Worm (Caenorhabditis elegans): ENCODE data around the gene nspc-16.

nspc-16 gene

DNA sequence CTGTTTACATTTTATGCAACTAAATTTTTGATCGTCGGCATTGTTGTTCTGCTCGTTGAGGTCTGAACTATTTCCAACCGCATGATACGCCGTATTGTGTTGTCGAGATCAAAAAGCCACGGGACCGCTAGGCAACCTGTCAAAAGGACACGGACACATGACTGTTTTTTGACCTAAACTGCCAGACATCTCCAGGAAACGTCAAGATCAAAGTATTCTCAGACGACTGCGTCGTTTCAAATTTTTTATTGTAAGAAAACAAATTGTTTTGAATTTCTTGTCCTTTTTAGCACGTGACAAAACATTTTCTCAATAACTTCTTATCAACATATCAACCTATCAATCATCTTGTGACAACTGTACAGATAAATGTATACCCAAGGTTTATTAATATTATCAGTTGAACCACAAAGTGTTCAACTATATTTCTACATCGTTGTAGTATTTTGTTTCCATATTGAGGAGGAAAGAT is 21.2 kb upstream of the nspc-16 start:
- TF ChIP-seq egl-27 (tag; optimal IDR thresholded peaks at IDR 0.05) = no peak
- TF ChIP-seq nhr-237 (tag; optimal IDR thresholded peaks at IDR 0.05) = no peak
- TF ChIP-seq C34F6.9 (tag; optimal IDR thresholded peaks at IDR 0.05) = peak; percentile 37
- TF ChIP-seq aly-2 (tag; optimal IDR thresholded peaks at IDR 0.05) = no peak
- peak in 1 of 2 experiments; percentile 52 for TF ChIP-seq lsy-2 (tag; optimal IDR thresholded peaks at IDR 0.05)
- no peak for TF ChIP-seq Y55F3AM.14 (GFP tag; optimal IDR thresholded peaks at IDR 0.05)
- TF ChIP-seq mbf-1 (tag; optimal IDR thresholded peaks at IDR 0.05) = no peak
- no peak for TF ChIP-seq elt-1 (tag; optimal IDR thresholded peaks at IDR 0.05)
- peak; percentile 56 for TF ChIP-seq lin-13 (GFP tag; optimal IDR thresholded peaks at IDR 0.05)
- TF ChIP-seq nhr-129 (tag; optimal IDR thresholded peaks at IDR 0.05) = peak; percentile 81
- peak; percentile 77 for TF ChIP-seq sma-9 (GFP tag; optimal IDR thresholded peaks at IDR 0.05)
- no peak for TF ChIP-seq sma-9 (tag; optimal IDR thresholded peaks at IDR 0.05)
- no peak for TF ChIP-seq nhr-77 (tag; optimal IDR thresholded peaks at IDR 0.05)
- TF ChIP-seq mab-5 (tag; optimal IDR thresholded peaks at IDR 0.05) = peak; percentile 46
- TF ChIP-seq lin-39 (tag; optimal IDR thresholded peaks at IDR 0.05) = no peak
- TF ChIP-seq unc-62 (GFP tag; optimal IDR thresholded peaks at IDR 0.05) = no peak
- peak; percentile 78 for TF ChIP-seq sma-3 (GFP tag; optimal IDR thresholded peaks at IDR 0.05)
- peak; percentile 46 for TF ChIP-seq gmeb-1 (tag; optimal IDR thresholded peaks at IDR 0.05)
- TF ChIP-seq blmp-1 (tag; optimal IDR thresholded peaks at IDR 0.05; ENCODE audit: insufficient read depth) = peak; percentile 68
- TF ChIP-seq sem-4 (tag; optimal IDR thresholded peaks at IDR 0.05) = no peak
- no peak for TF ChIP-seq nhr-6 (tag; optimal IDR thresholded peaks at IDR 0.05)
- TF ChIP-seq lin-11 (tag; optimal IDR thresholded peaks at IDR 0.05) = no peak
- no peak for TF ChIP-seq ceh-16 (tag; optimal IDR thresholded peaks at IDR 0.05)
- no peak for TF ChIP-seq nhr-23 (tag; optimal IDR thresholded peaks at IDR 0.05)
- TF ChIP-seq peb-1 (tag; optimal IDR thresholded peaks at IDR 0.05) = no peak
- no peak for TF ChIP-seq unc-55 (GFP tag; optimal IDR thresholded peaks at IDR 0.05)
- TF ChIP-seq crh-2 (tag; optimal IDR thresholded peaks at IDR 0.05) = peak; percentile 78
- no peak for TF ChIP-seq skn-1 (tag; optimal IDR thresholded peaks at IDR 0.05)
- no peak for TF ChIP-seq ztf-1 (GFP tag; conservative IDR thresholded peaks at IDR 0.05)
- TF ChIP-seq snpc-4 (tag; optimal IDR thresholded peaks at IDR 0.05) = no peak
- TF ChIP-seq ceh-82 (tag; optimal IDR thresholded peaks at IDR 0.05) = no peak
- TF ChIP-seq nhr-12 (tag; optimal IDR thresholded peaks at IDR 0.05) = no peak
- peak; percentile 58 for TF ChIP-seq fos-1 (tag; optimal IDR thresholded peaks at IDR 0.05)
- no peak for TF ChIP-seq alr-1 (tag; optimal IDR thresholded peaks at IDR 0.05)
- no peak for TF ChIP-seq ztf-4 (tag; optimal IDR thresholded peaks at IDR 0.05)
- TF ChIP-seq nhr-25 (tag; optimal IDR thresholded peaks at IDR 0.05) = peak; percentile 84
- no peak for TF ChIP-seq unc-39 (tag; optimal IDR thresholded peaks at IDR 0.05)
- TF ChIP-seq dmd-4 (tag; optimal IDR thresholded peaks at IDR 0.05) = no peak
- TF ChIP-seq F13H6.1 (tag; optimal IDR thresholded peaks at IDR 0.05) = peak; percentile 48
- no peak for TF ChIP-seq ztf-11 (tag; optimal IDR thresholded peaks at IDR 0.05)
- no peak for TF ChIP-seq zag-1 (tag; optimal IDR thresholded peaks at IDR 0.05)
- TF ChIP-seq nhr-21 (tag; optimal IDR thresholded peaks at IDR 0.05) = peak; percentile 75
- TF ChIP-seq nhr-11 (tag; optimal IDR thresholded peaks at IDR 0.05) = no peak
- TF ChIP-seq ama-1 (optimal IDR thresholded peaks at IDR 0.05) = peak; percentile 20
- no peak for TF ChIP-seq elt-3 (tag; optimal IDR thresholded peaks at IDR 0.05)
- no peak for TF ChIP-seq mdl-1 (tag; optimal IDR thresholded peaks at IDR 0.05)
- TF ChIP-seq nhr-10 (tag; optimal IDR thresholded peaks at IDR 0.05) = no peak
- TF ChIP-seq R02D3.7 (tag; optimal IDR thresholded peaks at IDR 0.05) = no peak
- TF ChIP-seq ZK546.5 (tag; optimal IDR thresholded peaks at IDR 0.05) = no peak
